Worm (Caenorhabditis elegans): Measurements from ENCODE around the gene T19D12.1.

DNA sequence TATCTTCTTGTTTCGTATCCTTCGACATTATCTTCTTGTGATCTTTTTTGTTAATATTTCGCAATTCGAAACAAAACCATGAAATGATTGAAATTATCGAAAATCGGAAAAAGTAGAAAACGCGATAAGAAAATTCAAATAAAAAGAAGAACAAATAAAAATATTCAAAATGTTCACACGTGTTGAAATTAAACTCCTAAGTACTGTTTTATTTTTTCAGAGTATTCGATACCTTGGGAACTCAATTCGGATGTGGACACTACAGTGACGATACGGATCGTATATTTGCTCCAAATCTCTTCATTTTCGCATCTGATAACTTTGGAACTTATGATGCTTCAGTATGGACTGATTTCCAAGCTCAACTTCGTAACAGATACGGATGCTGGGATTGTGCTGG, 30.6 kb upstream of the T19D12.1 start, which contains the start of gene T19D12.5:
- TF ChIP-seq lsy-12 (tag; optimal IDR thresholded peaks at IDR 0.05) (no peak), tbx-2 (tag; optimal IDR thresholded peaks at IDR 0.05) (no peak), nhr-77 (tag; optimal IDR thresholded peaks at IDR 0.05) (no peak), skn-1 (tag; optimal IDR thresholded peaks at IDR 0.05) (no peak)
